Fruit fly (Drosophila melanogaster) whole organism: ENCODE data around the gene CG7655.
A peak's percentile ranks its signal among the peaks of the same experiment; 100 is the strongest.

Experiments used
- CG8478 ChIP-seq: fragments of >200 bp; optimal IDR thresholded peaks from 2 replicates; lab custom pipeline; 2018; ENCODE audit warnings: inconsistent platforms
- Dll ChIP-seq: fragments of >200 bp; optimal IDR thresholded peaks from 2 replicates; lab custom pipeline; 2017
- EcR ChIP-seq, 2 experiments: fragments of >200 bp; optimal IDR thresholded peaks; 2 replicates each; lab custom pipeline; 2017; ENCODE audit warnings: missing biosample characterization in 2 of 2, missing genetic modification characterization in 2 of 2, missing genetic modification reagents in 2 of 2
- pan ChIP-seq: fragments of >200 bp; optimal IDR thresholded peaks from 2 replicates; lab custom pipeline; 2017
- psq ChIP-seq: fragments of >200 bp; optimal IDR thresholded peaks from 2 replicates; lab custom pipeline; 2017
- usp ChIP-seq: fragments of >200 bp; optimal IDR thresholded peaks from 2 replicates; lab custom pipeline; 2017; ENCODE audit warnings: missing biosample characterization, missing genetic modification characterization, mixed read lengths

Gene CG7655

DNA sequence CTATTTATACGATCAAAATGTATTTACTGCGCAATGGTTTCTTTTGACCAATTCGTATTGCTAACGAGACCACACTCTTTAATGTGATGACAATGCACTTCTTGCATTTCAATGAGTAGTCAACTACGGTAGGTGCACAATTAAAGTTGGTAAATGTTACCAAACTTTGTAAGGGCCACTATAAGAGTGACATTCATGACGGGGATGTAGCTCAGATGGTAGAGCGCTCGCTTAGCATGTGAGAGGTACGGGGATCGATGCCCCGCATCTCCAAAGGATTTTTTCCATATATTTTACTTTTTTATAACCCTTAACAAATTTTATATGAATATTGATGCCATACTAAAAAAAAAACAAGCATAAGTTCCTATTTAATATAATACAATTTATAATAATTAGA, 14.5 kb upstream of the CG7655 start:
- TF ChIP-seq EcR (GFP tag; optimal IDR thresholded peaks at IDR 0.05; lab: Kevin White, UChicago): no peak
- TF ChIP-seq Dll (lab: Kevin White, UChicago): no peak
- TF ChIP-seq usp (GFP tag; lab: Kevin White, UChicago): no peak
- no peak for TF ChIP-seq pan (lab: Kevin White, UChicago)
- no peak for TF ChIP-seq psq (lab: Kevin White, UChicago)
- TF ChIP-seq CG8478 (lab: Kevin White, UChicago): no peak

dm6 chr3R:17670202-17670856, 12.1 kb upstream of the CG7655 start:
- TF ChIP-seq usp (GFP tag; lab: Kevin White, UChicago) (no peak), pan (lab: Kevin White, UChicago) (no peak), CG8478 (lab: Kevin White, UChicago) (no peak), EcR (GFP tag; optimal IDR thresholded peaks at IDR 0.05; lab: Kevin White, UChicago) (no peak), psq (lab: Kevin White, UChicago) (no peak)

DNA sequence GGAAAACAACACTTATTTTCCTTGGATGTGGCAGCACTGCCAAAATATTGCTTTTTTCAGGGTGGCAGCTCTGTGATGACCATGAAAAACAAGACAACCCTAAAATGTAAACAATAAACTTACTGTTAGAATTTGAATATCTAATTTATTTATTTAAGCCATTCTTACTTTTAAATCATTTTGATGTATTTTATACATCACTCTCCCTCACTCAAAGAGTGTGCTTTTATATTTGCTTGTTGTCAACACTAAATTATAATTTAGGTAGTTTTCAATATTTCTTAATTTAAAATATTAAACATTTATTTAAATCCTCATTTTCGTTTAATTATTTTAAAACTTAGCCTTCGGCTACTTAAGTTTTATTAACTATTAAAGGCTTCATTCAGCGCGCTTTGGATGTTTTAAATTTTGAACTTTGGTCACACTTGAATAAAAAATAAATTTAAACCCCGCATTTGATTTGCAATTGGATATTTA, 11.6 kb upstream of the CG7655 start, which contains the start of the genes CG7523 and Mps1:
CG7523 (minus strand) TSS at position 39 of the 480 bp plus-strand sequence.
Mps1 (plus strand) TSS at position 415 of the 480 bp plus-strand sequence.
- no peak for TF ChIP-seq psq (lab: Kevin White, UChicago)
- TF ChIP-seq CG8478 (lab: Kevin White, UChicago): no peak
- TF ChIP-seq EcR (GFP tag; optimal IDR thresholded peaks at IDR 0.05; lab: Kevin White, UChicago): no peak
- no peak for TF ChIP-seq Dll (lab: Kevin White, UChicago)
- no peak for TF ChIP-seq pan (lab: Kevin White, UChicago)
- TF ChIP-seq usp (GFP tag; lab: Kevin White, UChicago): no peak

dm6 chr3R:17678138-17678873, 4.2 kb upstream of the CG7655 start:
- TF ChIP-seq psq (lab: Kevin White, UChicago): no peak
- no peak for TF ChIP-seq CG8478 (lab: Kevin White, UChicago)
- TF ChIP-seq pan (lab: Kevin White, UChicago): no peak
- TF ChIP-seq EcR (GFP tag; optimal IDR thresholded peaks at IDR 0.05; lab: Kevin White, UChicago): peak in 1 of 2 experiments; percentile 51
- no peak for TF ChIP-seq usp (GFP tag; lab: Kevin White, UChicago)
- no peak for TF ChIP-seq Dll (lab: Kevin White, UChicago)

- TF ChIP-seq psq (lab: Kevin White, UChicago) (no peak), pan (lab: Kevin White, UChicago) (no peak), EcR (GFP tag; optimal IDR thresholded peaks at IDR 0.05; lab: Kevin White, UChicago) (no peak), usp (GFP tag; lab: Kevin White, UChicago) (no peak), CG8478 (lab: Kevin White, UChicago) (no peak), Dll (lab: Kevin White, UChicago) (no peak)
These were observed 3.0 kb upstream of the CG7655 start for dm6 chr3R:17679368-17679997.

- TF ChIP-seq psq (lab: Kevin White, UChicago) (no peak), EcR (GFP tag; optimal IDR thresholded peaks at IDR 0.05; lab: Kevin White, UChicago) (peak; percentile 83 to 85)
These were observed 2.2 kb upstream of the CG7655 start for dm6 chr3R:17680268-17680638.

DNA sequence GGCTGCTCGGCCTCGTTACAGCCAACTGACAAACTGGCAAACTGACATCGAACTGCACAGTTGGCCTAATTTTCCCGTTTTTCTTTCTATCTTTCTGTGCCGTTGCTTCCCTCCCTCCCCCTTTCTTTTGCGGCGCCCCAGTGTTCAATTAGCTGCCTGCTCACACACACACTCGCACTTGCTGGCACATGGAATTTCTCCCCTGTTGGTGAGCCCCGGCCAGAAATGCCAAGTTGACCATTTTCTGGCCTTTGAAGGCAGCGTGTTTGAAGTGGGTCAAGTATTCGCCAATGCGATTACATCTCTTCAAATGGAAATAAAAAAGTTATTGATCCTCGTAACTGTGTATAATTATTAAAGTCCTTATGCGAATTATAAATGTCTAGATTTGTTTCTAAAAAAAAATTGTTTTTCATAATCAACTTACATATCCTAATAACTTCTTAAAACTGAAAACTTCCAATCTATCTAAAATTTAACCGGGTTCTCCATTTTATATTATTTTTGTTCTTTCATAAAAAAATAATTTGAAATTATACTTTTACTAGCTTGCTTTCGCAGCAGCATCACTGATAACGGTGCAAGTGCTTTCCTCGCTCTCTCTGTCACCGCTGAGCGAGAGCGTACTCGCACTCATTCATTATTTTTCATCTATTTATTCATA, 1.7 kb upstream of the CG7655 start:
- TF ChIP-seq pan (lab: Kevin White, UChicago) (no peak), usp (GFP tag; lab: Kevin White, UChicago) (no peak), Dll (lab: Kevin White, UChicago) (no peak), EcR (GFP tag; optimal IDR thresholded peaks at IDR 0.05; lab: Kevin White, UChicago) (no peak), CG8478 (lab: Kevin White, UChicago) (no peak), psq (lab: Kevin White, UChicago) (no peak)

DNA sequence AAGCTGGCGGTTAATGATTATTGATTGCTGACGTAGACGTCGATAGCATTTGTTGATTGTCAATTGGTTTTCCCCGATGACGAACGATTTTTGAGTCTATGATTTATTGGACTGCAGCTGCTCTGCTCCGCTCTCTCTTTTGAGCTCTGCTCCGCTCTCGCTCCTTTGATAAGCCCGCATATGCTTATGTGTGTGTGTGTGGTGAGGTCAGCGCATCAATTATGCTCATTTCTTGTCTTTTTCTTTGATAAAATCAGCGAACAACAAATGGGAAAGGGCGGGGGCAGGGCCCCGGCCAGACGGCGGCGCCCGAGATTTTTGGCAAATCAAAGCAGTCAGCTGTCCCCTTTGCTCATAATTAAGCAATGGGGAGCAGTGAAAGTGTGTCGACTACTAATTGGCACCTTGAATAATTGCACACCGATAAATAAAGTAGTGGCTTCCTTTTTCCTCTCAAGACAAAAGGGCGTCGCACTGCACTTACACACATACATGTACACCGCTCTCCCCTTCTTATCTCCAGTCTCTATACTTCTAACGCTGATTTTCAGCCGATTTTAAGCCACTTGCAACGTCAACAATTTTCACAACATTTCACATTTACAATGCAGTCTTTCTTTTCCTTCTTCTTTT, 742 bp upstream of the CG7655 start:
- no peak for TF ChIP-seq EcR (GFP tag; optimal IDR thresholded peaks at IDR 0.05; lab: Kevin White, UChicago)
- TF ChIP-seq pan (lab: Kevin White, UChicago): no peak
- TF ChIP-seq Dll (lab: Kevin White, UChicago): no peak
- no peak for TF ChIP-seq CG8478 (lab: Kevin White, UChicago)
- TF ChIP-seq usp (GFP tag; lab: Kevin White, UChicago): no peak
- TF ChIP-seq psq (lab: Kevin White, UChicago): no peak

DNA sequence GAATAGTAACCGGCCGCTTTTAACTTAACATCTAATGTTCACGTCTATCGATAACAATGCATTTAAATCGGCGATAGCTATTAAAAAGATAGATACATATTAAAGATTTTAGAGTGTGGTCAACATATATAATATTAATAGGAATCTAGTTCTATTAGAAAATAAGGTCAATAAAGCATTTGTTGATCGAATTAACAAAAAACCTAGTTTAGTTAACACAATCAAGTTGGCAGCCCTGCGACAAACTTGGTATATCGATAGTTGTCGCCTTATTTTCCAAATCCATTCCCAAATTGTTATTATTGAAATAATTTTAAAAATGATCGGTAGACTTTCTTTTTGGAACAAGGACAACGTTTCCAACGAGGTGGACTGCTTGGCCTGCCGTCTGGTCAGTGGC, 2.4 kb downstream of the CG7655 start, which contains the start of the genes CG31251 and CG31360:
CG31251 (minus strand) TSS at position 62 of the 400 bp plus-strand sequence.
CG31360 (plus strand) TSS at position 244 of the 400 bp plus-strand sequence.
- TF ChIP-seq usp (GFP tag; lab: Kevin White, UChicago): no peak
- TF ChIP-seq Dll (lab: Kevin White, UChicago): no peak
- no peak for TF ChIP-seq EcR (GFP tag; optimal IDR thresholded peaks at IDR 0.05; lab: Kevin White, UChicago)
- no peak for TF ChIP-seq pan (lab: Kevin White, UChicago)
- TF ChIP-seq psq (lab: Kevin White, UChicago): no peak
- TF ChIP-seq CG8478 (lab: Kevin White, UChicago): no peak

DNA sequence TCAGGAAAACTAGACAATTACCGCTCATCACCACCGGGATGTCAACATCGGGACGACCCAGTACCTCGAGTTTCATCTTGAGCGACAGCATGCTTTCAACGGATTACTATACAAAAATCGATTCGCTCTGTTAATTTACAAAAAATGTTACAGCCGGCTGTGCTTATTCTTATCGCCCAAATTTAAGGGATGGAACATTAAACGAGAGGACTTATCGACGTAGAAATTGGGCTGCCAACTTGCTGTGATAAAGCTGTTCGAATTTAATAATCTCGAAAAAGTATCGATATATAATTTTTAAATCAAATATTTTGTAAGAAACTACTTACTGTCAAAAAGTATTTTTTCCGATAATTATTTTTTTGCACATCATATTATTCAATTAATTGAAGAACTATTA, 4.4 kb downstream of the CG7655 start, which contains the start of gene CG31249:
CG31249 (minus strand) TSS at position 197 of the 400 bp plus-strand sequence.
- no peak for TF ChIP-seq Dll (lab: Kevin White, UChicago)
- no peak for TF ChIP-seq usp (GFP tag; lab: Kevin White, UChicago)
- no peak for TF ChIP-seq pan (lab: Kevin White, UChicago)
- no peak for TF ChIP-seq psq (lab: Kevin White, UChicago)
- no peak for TF ChIP-seq CG8478 (lab: Kevin White, UChicago)
- TF ChIP-seq EcR (GFP tag; optimal IDR thresholded peaks at IDR 0.05; lab: Kevin White, UChicago): no peak
